Worm (Caenorhabditis elegans) whole organism, L4 larva: ENCODE results near the gene F34H10.4.
A peak's percentile ranks its signal among the peaks of the same experiment; 100 is the strongest.

Experiments used
- F37D6.2 ChIP-seq: sonication (generic microtip); optimal IDR thresholded peaks from 2 replicates; lab custom pipeline; 2016; ENCODE audit warnings: mild to moderate bottlenecking, missing genetic modification characterization, missing compliant biosample characterization
- F49E8.2 ChIP-seq: sonication (generic microtip); optimal IDR thresholded peaks from 2 replicates; lab custom pipeline; 2016; ENCODE audit warnings: missing compliant biosample characterization, mild to moderate bottlenecking, missing genetic modification characterization, borderline replicate concordance
- R02D3.7 ChIP-seq: fragments of 150-350 bp; sonication (generic microtip); optimal IDR thresholded peaks from 3 replicates; lab custom pipeline; 2014; ENCODE audit warnings: missing biosample characterization, missing genetic modification characterization
- T20F7.1 ChIP-seq: fragments of 200-800 bp; sonication (Bioruptor generic); optimal IDR thresholded peaks from 2 replicates; lab custom pipeline; 2018; ENCODE audit warnings: mild to moderate bottlenecking, missing genetic modification characterization, missing compliant biosample characterization
- Y105C5A.15 ChIP-seq: fragments of 200-800 bp; sonication (Bioruptor generic); IDR thresholded peaks from 2 replicates; pipeline ENCODE4 v1.3.6; 2022; ENCODE audit warnings: missing genetic modification characterization, missing compliant biosample characterization
- Y48G9A.11 ChIP-seq: fragments of 200-800 bp; sonication (Bioruptor generic); IDR thresholded peaks from 2 replicates; pipeline ENCODE4 v1.3.6; 2022; ENCODE audit warnings: missing genetic modification reagents, missing genetic modification characterization, missing compliant biosample characterization
- Y5F2A.4 ChIP-seq: fragments of 200-800 bp; sonication (Bioruptor generic); optimal IDR thresholded peaks from 2 replicates; lab custom pipeline; 2018; ENCODE audit warnings: mild to moderate bottlenecking, missing genetic modification characterization, missing compliant biosample characterization
- ZK337.2 ChIP-seq: fragments of 200-800 bp; sonication (Bioruptor generic); IDR thresholded peaks from 2 replicates; pipeline ENCODE4 v1.3.6; 2022; ENCODE audit warnings: missing genetic modification reagents, missing genetic modification characterization, missing compliant biosample characterization
- ZK546.5 ChIP-seq, 2 experiments: sonication (generic microtip); optimal IDR thresholded peaks; 2 replicates each; lab custom pipeline; 2017; ENCODE audit warnings: missing biosample characterization in 2 of 2, missing genetic modification characterization in 2 of 2
- attf-4 ChIP-seq: sonication (generic microtip); optimal IDR thresholded peaks from 3 replicates; lab custom pipeline; 2017; ENCODE audit warnings: missing biosample characterization, missing genetic modification characterization
- ceh-20 ChIP-seq: fragments of 200-800 bp; sonication (Bioruptor generic); IDR thresholded peaks from 2 replicates; pipeline ENCODE4 v1.3.6; 2022; ENCODE audit warnings: missing genetic modification reagents, missing genetic modification characterization, missing compliant biosample characterization
- ceh-28 ChIP-seq: fragments of 150-350 bp; optimal IDR thresholded peaks from 2 replicates; lab custom pipeline; 2014; ENCODE audit warnings: missing biosample characterization, missing genetic modification reagents, missing genetic modification characterization
- ceh-44 ChIP-seq: fragments of 200-800 bp; sonication (Bioruptor generic); IDR thresholded peaks from 2 replicates; pipeline ENCODE4 v1.3.6; 2022; ENCODE audit warnings: missing genetic modification reagents, missing genetic modification characterization, missing compliant biosample characterization
- ceh-62 ChIP-seq: sonication (generic microtip); optimal IDR thresholded peaks from 2 replicates; lab custom pipeline; 2017; ENCODE audit warnings: missing biosample characterization, missing genetic modification characterization
- daf-16 ChIP-seq, 3 experiments: sonication (generic microtip); optimal IDR thresholded peaks; 2 replicates each; lab custom pipeline; 2016 to 2017; ENCODE audit warnings: missing genetic modification characterization in 3 of 3, missing genetic modification reagents in 3 of 3, mild to moderate bottlenecking in 2 of 3, missing compliant biosample characterization in 2 of 3, missing biosample characterization in 1 of 3, moderate library complexity in 1 of 3
- daf-19 ChIP-seq: fragments of 200-800 bp; sonication (Bioruptor generic); conservative IDR thresholded peaks from 2 replicates; pipeline ENCODE4 v1.3.6; 2022; ENCODE audit warnings: missing genetic modification characterization, missing compliant biosample characterization
- daf-8 ChIP-seq: fragments of 200-800 bp; sonication (Bioruptor generic); IDR thresholded peaks from 2 replicates; pipeline ENCODE4 v1.3.6; 2022; ENCODE audit warnings: missing genetic modification characterization, missing compliant biosample characterization
- dmd-6 ChIP-seq: fragments of 200-800 bp; sonication (Bioruptor generic); IDR thresholded peaks from 2 replicates; pipeline ENCODE4 v1.3.6; 2022; ENCODE audit warnings: missing genetic modification reagents, missing genetic modification characterization, missing compliant biosample characterization
- dmd-9 ChIP-seq: fragments of 200-800 bp; sonication (Bioruptor generic); IDR thresholded peaks from 2 replicates; pipeline ENCODE4 v1.3.6; 2022; ENCODE audit warnings: missing genetic modification reagents, missing genetic modification characterization, missing compliant biosample characterization
- duxl-1 ChIP-seq: sonication (generic microtip); optimal IDR thresholded peaks from 2 replicates; lab custom pipeline; 2016; ENCODE audit warnings: mild to moderate bottlenecking, missing genetic modification characterization, moderate library complexity, missing compliant biosample characterization; ENCODE audit not compliant: poor library complexity
- egl-27 ChIP-seq: sonication (generic microtip); optimal IDR thresholded peaks from 3 replicates; lab custom pipeline; 2017; ENCODE audit warnings: missing biosample characterization, missing genetic modification reagents, missing genetic modification characterization
- hif-1 ChIP-seq, 2 experiments: sonication (generic microtip); optimal IDR thresholded peaks; 2 replicates each; lab custom pipeline; 2016 to 2017; ENCODE audit warnings: missing compliant biosample characterization in 2 of 2, missing genetic modification characterization in 2 of 2, missing genetic modification reagents in 2 of 2, missing genotype in 2 of 2, mild to moderate bottlenecking in 1 of 2
- hlh-30 ChIP-seq: sonication (generic microtip); optimal IDR thresholded peaks from 2 replicates; lab custom pipeline; 2017; ENCODE audit warnings: antibody characterized with exemption, mild to moderate bottlenecking, missing genetic modification characterization, missing compliant biosample characterization; ENCODE audit not compliant: insufficient read depth
- lin-13 ChIP-seq: fragments of 150-350 bp; optimal IDR thresholded peaks from 2 replicates; lab custom pipeline; 2014; ENCODE audit warnings: missing biosample characterization, missing genetic modification reagents, missing genetic modification characterization
- lin-15B ChIP-seq: fragments of 150-350 bp; sonication (generic microtip); optimal IDR thresholded peaks from 3 replicates; lab custom pipeline; 2014; ENCODE audit warnings: missing biosample characterization, missing genetic modification characterization
- lin-38 ChIP-seq: fragments of 200-800 bp; sonication (Bioruptor generic); IDR thresholded peaks from 2 replicates; pipeline ENCODE4 v1.3.6; 2022; ENCODE audit warnings: missing genetic modification reagents, missing genetic modification characterization, missing compliant biosample characterization
- lsy-2 ChIP-seq, 2 experiments: fragments of 150-350 bp in 1 of 2; sonication (generic microtip) in 1 of 2; optimal IDR thresholded peaks; 2 replicates each; lab custom pipeline; 2014 to 2017; ENCODE audit warnings: missing biosample characterization in 2 of 2, missing genetic modification characterization in 2 of 2
- madf-5 ChIP-seq, 2 experiments: fragments of 200-800 bp; sonication (Bioruptor generic); IDR thresholded peaks; 2 replicates each; pipeline ENCODE4 v1.3.6; 2022; ENCODE audit warnings: missing compliant biosample characterization in 2 of 2, missing genetic modification characterization in 2 of 2
- mdl-1 ChIP-seq, 2 experiments: fragments of 150-350 bp in 1 of 2; sonication (generic microtip) in 1 of 2; optimal IDR thresholded peaks; 2 replicates each; lab custom pipeline; 2014 to 2017; ENCODE audit warnings: missing biosample characterization in 2 of 2, missing genetic modification characterization in 2 of 2
- mep-1 ChIP-seq: fragments of 150-350 bp; sonication (generic microtip); optimal IDR thresholded peaks from 3 replicates; lab custom pipeline; 2014; ENCODE audit warnings: missing biosample characterization, missing genetic modification characterization
- mxl-2 ChIP-seq: fragments of 200-800 bp; sonication (Bioruptor generic); conservative IDR thresholded peaks from 2 replicates; pipeline ENCODE4 v1.3.6; 2022; ENCODE audit warnings: missing genetic modification reagents, missing genetic modification characterization, missing compliant biosample characterization
- nhr-10 ChIP-seq: fragments of 150-350 bp; optimal IDR thresholded peaks from 2 replicates; lab custom pipeline; 2014; ENCODE audit warnings: missing biosample characterization, missing genetic modification characterization
- nhr-11 ChIP-seq: fragments of 150-350 bp; optimal IDR thresholded peaks from 2 replicates; lab custom pipeline; 2014; ENCODE audit warnings: missing biosample characterization, missing genetic modification characterization
- nhr-237 ChIP-seq: sonication (generic microtip); optimal IDR thresholded peaks from 2 replicates; lab custom pipeline; 2017; ENCODE audit warnings: missing biosample characterization, missing genetic modification characterization
- nhr-28 ChIP-seq: fragments of 150-350 bp; optimal IDR thresholded peaks from 2 replicates; lab custom pipeline; 2014; ENCODE audit warnings: missing biosample characterization, missing genetic modification characterization
- nhr-76 ChIP-seq: fragments of 150-350 bp; optimal IDR thresholded peaks from 2 replicates; lab custom pipeline; 2014; ENCODE audit warnings: missing biosample characterization, missing genetic modification characterization
- nhr-77 ChIP-seq: fragments of 150-350 bp; optimal IDR thresholded peaks from 2 replicates; lab custom pipeline; 2014; ENCODE audit warnings: missing biosample characterization, missing genetic modification characterization
- pha-4 ChIP-seq, 2 experiments: fragments of 150-350 bp in 1 of 2; fragments of 200-800 bp in 1 of 2; sonication (Bioruptor generic) in 1 of 2; IDR thresholded peaks in 1 of 2; optimal IDR thresholded peaks in 1 of 2; 2 replicates each; pipeline versions ENCODE4 v1.3.6 to Lab custom; 2014 to 2022; ENCODE audit warnings: missing genetic modification characterization in 2 of 2, missing genetic modification reagents in 2 of 2, missing biosample characterization in 1 of 2, missing compliant biosample characterization in 1 of 2
- saeg-2 ChIP-seq: fragments of 200-800 bp; sonication (Bioruptor generic); IDR thresholded peaks from 2 replicates; pipeline ENCODE4 v1.3.6; 2022; ENCODE audit warnings: missing genetic modification reagents, missing genetic modification characterization, missing compliant biosample characterization
- set-16 ChIP-seq: fragments of 200-800 bp; sonication (Bioruptor generic); IDR thresholded peaks from 2 replicates; pipeline ENCODE4 v1.3.6; 2022; ENCODE audit warnings: missing genetic modification reagents, missing genetic modification characterization, missing compliant biosample characterization
- skn-1 ChIP-seq: fragments of 150-350 bp; optimal IDR thresholded peaks from 2 replicates; lab custom pipeline; 2014; ENCODE audit warnings: missing biosample characterization, missing genetic modification characterization
- snpc-1.2 ChIP-seq: fragments of 200-800 bp; sonication (Bioruptor generic); IDR thresholded peaks from 2 replicates; pipeline ENCODE4 v1.3.6; 2022; ENCODE audit warnings: missing genetic modification reagents, missing genetic modification characterization, missing compliant biosample characterization
- spr-1 ChIP-seq: sonication (generic microtip); optimal IDR thresholded peaks from 2 replicates; lab custom pipeline; 2016; ENCODE audit warnings: mild to moderate bottlenecking, missing genetic modification characterization, missing compliant biosample characterization
- spr-3 ChIP-seq: fragments of 200-800 bp; sonication (Bioruptor generic); optimal IDR thresholded peaks from 2 replicates; lab custom pipeline; 2018; ENCODE audit warnings: mild to moderate bottlenecking, missing genetic modification characterization, missing compliant biosample characterization
- tag-97 ChIP-seq: fragments of 200-800 bp; sonication (Bioruptor generic); IDR thresholded peaks from 2 replicates; pipeline ENCODE4 v1.3.6; 2022; ENCODE audit warnings: missing genetic modification characterization, missing compliant biosample characterization
- tra-1 ChIP-seq: fragments of 200-800 bp; sonication (Bioruptor generic); IDR thresholded peaks from 2 replicates; pipeline ENCODE4 v1.3.6; 2022; ENCODE audit warnings: missing genetic modification reagents, missing genetic modification characterization, missing compliant biosample characterization
- unc-62 ChIP-seq, 3 experiments: fragments of 150-350 bp in 1 of 3; sonication (generic microtip); optimal IDR thresholded peaks in 2 of 3; peaks in 1 of 3; 1 replicate in 1 of 3; 2 replicates in 2 of 3; lab custom pipeline; 2014 to 2017; ENCODE audit warnings: missing biosample characterization in 3 of 3, missing genetic modification characterization in 3 of 3, missing genetic modification reagents in 3 of 3, missing genotype in 1 of 3
- zip-11 ChIP-seq: fragments of 200-800 bp; sonication (Bioruptor generic); IDR thresholded peaks from 2 replicates; pipeline ENCODE4 v1.3.6; 2022; ENCODE audit warnings: missing genetic modification characterization, missing compliant biosample characterization
- ztf-11 ChIP-seq: fragments of 150-350 bp; optimal IDR thresholded peaks from 2 replicates; lab custom pipeline; 2014; ENCODE audit warnings: missing biosample characterization, missing genetic modification characterization

The F34H10.4 gene

DNA sequence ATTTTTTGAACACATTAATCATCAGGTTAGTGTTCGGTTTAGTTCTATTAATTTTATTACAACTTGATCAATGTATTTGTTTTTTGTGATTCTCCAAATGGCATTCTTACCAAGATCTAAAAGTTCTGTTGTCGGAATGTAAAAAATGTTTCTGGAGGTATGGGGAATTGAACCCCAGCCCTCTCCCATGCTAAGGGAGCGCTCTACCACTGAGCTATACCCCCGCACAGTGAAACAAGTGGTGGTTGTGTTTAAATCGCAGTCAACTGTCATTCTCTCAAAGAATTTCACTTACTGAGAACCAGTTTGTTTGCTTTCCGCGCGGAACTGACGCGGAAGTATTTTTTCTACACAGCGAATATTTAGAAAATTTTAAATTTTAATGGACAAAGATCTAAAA lies 10.6 kb upstream of the F34H10.4 start (continued):
- TF ChIP-seq R02D3.7 (tag; lab: Kevin White, UChicago) (no peak), daf-16 (GFP tag; optimal IDR thresholded peaks at IDR 0.05; lab: Kevin White, UChicago) (peak; percentile 58 to 91), daf-16 (tag; optimal IDR thresholded peaks at IDR 0.05; lab: Kevin White, UChicago) (peak; percentile 30), F49E8.2 (peak; percentile 64), ceh-44 (GFP tag; lab: Robert Waterston, UW) (peak; percentile 91), madf-5 (GFP tag; IDR thresholded peaks at IDR 0.05; lab: Robert Waterston, UW) (peak; percentile 86 to 87; a peak in 2 of 4 replicates), lin-38 (GFP tag; lab: Robert Waterston, UW) (peak; percentile 75), Y48G9A.11 (GFP tag; lab: Robert Waterston, UW) (peak; percentile 79), nhr-237 (no peak), F37D6.2 (tag; lab: Kevin White, UChicago) (peak; percentile 32), zip-11 (GFP tag; lab: Robert Waterston, UW) (peak; percentile 59; the same call in 1 of the 2 replicates), daf-19 (GFP tag; lab: Robert Waterston, UW) (peak; percentile 87), spr-3 (peak; percentile 63), skn-1 (no peak), egl-27 (no peak), spr-1 (tag; lab: Kevin White, UChicago) (peak; percentile 73), lin-13 (GFP tag; lab: Kevin White, UChicago) (peak; percentile 1), mep-1 (tag; lab: Kevin White, UChicago) (peak; percentile 60), ceh-62 (tag; lab: Kevin White, UChicago) (no peak), pha-4 (GFP tag; IDR thresholded peaks at IDR 0.05; lab: Robert Waterston, UW) (peak; percentile 94), pha-4 (tag; optimal IDR thresholded peaks at IDR 0.05; lab: Kevin White, UChicago) (no peak), unc-62 (GFP tag; optimal IDR thresholded peaks at IDR 0.05 in 1 of 2; lab: Kevin White, UChicago) (no peak), unc-62 (tag; optimal IDR thresholded peaks at IDR 0.05; lab: Kevin White, UChicago) (no peak), tag-97 (GFP tag; lab: Robert Waterston, UW) (0 out of 2 replicates have a peak, but pooled peaks have one; percentile 65), dmd-9 (GFP tag; lab: Robert Waterston, UW) (peak; percentile 68; the same call in 1 of the 2 replicates), nhr-28 (tag; lab: Kevin White, UChicago) (no peak), lsy-2 (tag; optimal IDR thresholded peaks at IDR 0.05; lab: Kevin White, UChicago) (peak in 1 of 2 experiments; percentile 41), set-16 (GFP tag; lab: Robert Waterston, UW) (no peak), hlh-30 (tag; lab: Kevin White, UChicago) (no peak), T20F7.1 (peak; percentile 46), Y105C5A.15 (GFP tag; lab: Robert Waterston, UW) (0 out of 2 replicates have a peak, but pooled peaks have one; percentile 34), tra-1 (peak; percentile 90), daf-8 (GFP tag; lab: Robert Waterston, UW) (no peak), ceh-20 (GFP tag; lab: Robert Waterston, UW) (peak; percentile 60; the same call in 1 of the 2 replicates), snpc-1.2 (GFP tag; lab: Robert Waterston, UW) (peak; percentile 89), duxl-1 (tag; lab: Kevin White, UChicago) (peak; percentile 61), hif-1 (tag; optimal IDR thresholded peaks at IDR 0.05; lab: Kevin White, UChicago) (no peak), attf-4 (tag; lab: Kevin White, UChicago) (no peak), ceh-28 (tag; lab: Kevin White, UChicago) (no peak), ZK337.2 (GFP tag; lab: Robert Waterston, UW) (peak; percentile 72; the same call in 1 of the 2 replicates), nhr-10 (no peak), mdl-1 (tag; optimal IDR thresholded peaks at IDR 0.05; lab: Kevin White, UChicago) (no peak), Y5F2A.4 (GFP tag; lab: Kevin White, UChicago) (peak; percentile 73), lin-15B (tag; lab: Kevin White, UChicago) (no peak), mxl-2 (GFP tag; lab: Robert Waterston, UW) (peak; percentile 77), ZK546.5 (tag; optimal IDR thresholded peaks at IDR 0.05; lab: Kevin White, UChicago) (no peak), nhr-77 (tag; lab: Kevin White, UChicago) (no peak), dmd-6 (peak; percentile 29), ztf-11 (tag; lab: Kevin White, UChicago) (no peak), nhr-76 (no peak), nhr-11 (no peak), saeg-2 (GFP tag; lab: Robert Waterston, UW) (peak; percentile 76; the same call in 1 of the 2 replicates)
